ENCODE assay signal across 1 fruit fly cellular context in genomic region chrX:5332259-5332862, dm6.
TF ChIP-seq lines count a peak whose summit lies in the region.

Gene CanB (plus strand): TSS chrX:5332499.

TF ChIP-seq in whole organism, embryonic, 481 proteins besides CTCF, POLR2A, EP300 and RAD21 (continued from another document):
- TF ChIP-seq Rx (GFP tag; IDR thresholded peaks at IDR 0.05; lab: Robert Waterston, UW): no peak
- TF ChIP-seq esg (GFP tag; conservative IDR thresholded peaks at IDR 0.05; lab: Robert Waterston, UW): no peak
- no peak for TF ChIP-seq CG15269 (tag; optimal IDR thresholded peaks at IDR 0.05; lab: Kevin White, UChicago)
- peak; percentile 32 for TF ChIP-seq CG12155 (GFP tag; optimal IDR thresholded peaks at IDR 0.05; lab: Kevin White, UChicago)
- no peak for TF ChIP-seq CG10565 (GFP tag; optimal IDR thresholded peaks at IDR 0.05; lab: Kevin White, UChicago)
- 0 out of 3 replicates have a peak, but pooled peaks have one; percentile 8 for TF ChIP-seq ci (GFP tag; IDR thresholded peaks at IDR 0.05; lab: Robert Waterston, UW)
- TF ChIP-seq TFAM (GFP tag; optimal IDR thresholded peaks at IDR 0.05; lab: Kevin White, UChicago): no peak
- peak; percentile 94 for TF ChIP-seq scrt (GFP tag; optimal IDR thresholded peaks at IDR 0.05; lab: Kevin White, UChicago)
- no peak for TF ChIP-seq CG11085 (GFP tag; IDR thresholded peaks at IDR 0.05; lab: Robert Waterston, UW)
- no peak for TF ChIP-seq CG4360 (GFP tag; IDR thresholded peaks at IDR 0.05; lab: Robert Waterston, UW)
- TF ChIP-seq CG2129 (GFP tag; IDR thresholded peaks at IDR 0.05; lab: Robert Waterston, UW; ENCODE audit: partially characterized antibody): peak; percentile 69
- TF ChIP-seq Max (GFP tag; optimal IDR thresholded peaks at IDR 0.05; lab: Kevin White, UChicago): no peak
- TF ChIP-seq CG7357 (GFP tag; IDR thresholded peaks at IDR 0.05; lab: Robert Waterston, UW): no peak
- no peak for TF ChIP-seq sc (optimal IDR thresholded peaks at IDR 0.05; lab: Kevin White, UChicago)
- no peak for TF ChIP-seq sc (GFP tag; optimal IDR thresholded peaks at IDR 0.05; lab: Kevin White, UChicago)
- TF ChIP-seq unpg (GFP tag; optimal IDR thresholded peaks at IDR 0.05; lab: Kevin White, UChicago): no peak
- TF ChIP-seq vnd (GFP tag; IDR thresholded peaks at IDR 0.05; lab: Robert Waterston, UW; ENCODE audit: partially characterized antibody): peak; percentile 53; the same call in 1 of the 3 replicates
- peak; percentile 70 for TF ChIP-seq Ets97D (GFP tag; optimal IDR thresholded peaks at IDR 0.05; lab: Kevin White, UChicago)
- no peak for TF ChIP-seq CG12769 (tag; optimal IDR thresholded peaks at IDR 0.05; lab: Kevin White, UChicago)
- peak; percentile 68 for TF ChIP-seq gfzf (GFP tag; optimal IDR thresholded peaks at IDR 0.05; lab: Kevin White, UChicago)
- TF ChIP-seq CG18619 (GFP tag; optimal IDR thresholded peaks at IDR 0.05; lab: Kevin White, UChicago): no peak
- TF ChIP-seq CG18599 (GFP tag; optimal IDR thresholded peaks at IDR 0.05; lab: Kevin White, UChicago): no peak
- no peak for TF ChIP-seq Lim3 (GFP tag; IDR thresholded peaks at IDR 0.05; lab: Robert Waterston, UW)
- no peak for TF ChIP-seq da (GFP tag; optimal IDR thresholded peaks at IDR 0.05; lab: Kevin White, UChicago)
- TF ChIP-seq CG31441 (GFP tag; IDR thresholded peaks at IDR 0.05; lab: Robert Waterston, UW): no peak
- no peak for TF ChIP-seq Bdp1 (GFP tag; optimal IDR thresholded peaks at IDR 0.05; lab: Kevin White, UChicago)
- TF ChIP-seq lilli (GFP tag; optimal IDR thresholded peaks at IDR 0.05; lab: Kevin White, UChicago): peak; percentile 16
- peak in 1 of 2 experiments; percentile 51 for TF ChIP-seq Trl (optimal IDR thresholded peaks at IDR 0.05; lab: Kevin White, UChicago)
- TF ChIP-seq Trl (GFP tag; optimal IDR thresholded peaks at IDR 0.05; lab: Kevin White, UChicago): no peak
- TF ChIP-seq CG6765 (GFP tag; optimal IDR thresholded peaks at IDR 0.05; lab: Kevin White, UChicago): no peak
